Fruit fly (Drosophila melanogaster) S2 (cell line): ENCODE data around the gene Nak.

ENCODE experiments used
- CG8478 ChIP-seq: fragments of >200 bp; optimal IDR thresholded peaks from 2 replicates; lab custom pipeline; 2018
- CTCF ChIP-seq, 2 experiments: fragments of >200 bp; optimal IDR thresholded peaks; 2 replicates each; lab custom pipeline; 2018

The Nak gene

dm6 chr2L:18995660-18996417 lies 27.3 kb upstream of the Nak start, which contains the start of gene CG10650:
Gene CG10650, minus strand, starts transcription at chr2L:18995934.
- TF ChIP-seq CTCF (optimal IDR thresholded peaks at IDR 0.05; lab: Kevin White, UChicago) (no peak), CG8478 (lab: Kevin White, UChicago) (no peak)

dm6 chr2L:18992196-18992595 lies 23.7 kb upstream of the Nak start, which contains the start of gene CG46465:
Gene CG46465, plus strand, starts transcription at chr2L:18992496.
- TF ChIP-seq CTCF (optimal IDR thresholded peaks at IDR 0.05; lab: Kevin White, UChicago) = no peak
- no peak for TF ChIP-seq CG8478 (lab: Kevin White, UChicago)

dm6 chr2L:18990720-18991119 lies 22.2 kb upstream of the Nak start, which contains the start of gene CG15169:
Gene CG15169, plus strand, starts transcription at chr2L:18991020.
- no peak for TF ChIP-seq CTCF (optimal IDR thresholded peaks at IDR 0.05; lab: Kevin White, UChicago)
- no peak for TF ChIP-seq CG8478 (lab: Kevin White, UChicago)

DNA sequence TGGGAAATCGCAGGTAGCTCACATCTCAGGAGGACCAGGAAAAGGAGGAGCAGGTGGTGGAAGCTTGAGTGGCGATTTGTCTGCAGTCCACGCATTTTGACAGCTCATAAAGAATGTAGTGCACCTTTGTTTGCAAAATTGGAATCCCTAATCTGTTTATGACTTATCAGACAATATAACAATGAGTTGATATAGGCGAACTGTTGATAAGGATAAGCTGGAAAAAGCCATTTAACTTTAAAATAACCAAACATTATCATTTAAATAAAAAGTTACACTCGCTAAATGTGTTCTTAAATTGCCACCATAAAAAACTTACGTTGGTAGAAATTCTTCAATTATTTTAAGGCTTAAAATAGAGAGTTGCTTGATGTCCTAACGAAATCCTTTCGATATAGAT lies 21.6 kb upstream of the Nak start, which contains the start of gene CG15170:
Gene CG15170, minus strand, starts transcription at position 101 of the 400 bp plus-strand sequence.
- TF ChIP-seq CG8478 (lab: Kevin White, UChicago) (no peak), CTCF (optimal IDR thresholded peaks at IDR 0.05; lab: Kevin White, UChicago) (no peak)

- TF ChIP-seq CG8478 (lab: Kevin White, UChicago) = no peak
- no peak for TF ChIP-seq CTCF (optimal IDR thresholded peaks at IDR 0.05; lab: Kevin White, UChicago)
Measured at dm6 chr2L:18987078-18987895, 18.7 kb upstream of the Nak start, which contains the start of the genes Swip-1 and EMC5. Gene Swip-1, minus strand, starts transcription at chr2L:18987280. Gene EMC5, plus strand, starts transcription at chr2L:18987707.

dm6 chr2L:18986125-18986498 lies 17.6 kb upstream of the Nak start:
- TF ChIP-seq CTCF (optimal IDR thresholded peaks at IDR 0.05; lab: Kevin White, UChicago) (no peak), CG8478 (lab: Kevin White, UChicago) (no peak)

DNA sequence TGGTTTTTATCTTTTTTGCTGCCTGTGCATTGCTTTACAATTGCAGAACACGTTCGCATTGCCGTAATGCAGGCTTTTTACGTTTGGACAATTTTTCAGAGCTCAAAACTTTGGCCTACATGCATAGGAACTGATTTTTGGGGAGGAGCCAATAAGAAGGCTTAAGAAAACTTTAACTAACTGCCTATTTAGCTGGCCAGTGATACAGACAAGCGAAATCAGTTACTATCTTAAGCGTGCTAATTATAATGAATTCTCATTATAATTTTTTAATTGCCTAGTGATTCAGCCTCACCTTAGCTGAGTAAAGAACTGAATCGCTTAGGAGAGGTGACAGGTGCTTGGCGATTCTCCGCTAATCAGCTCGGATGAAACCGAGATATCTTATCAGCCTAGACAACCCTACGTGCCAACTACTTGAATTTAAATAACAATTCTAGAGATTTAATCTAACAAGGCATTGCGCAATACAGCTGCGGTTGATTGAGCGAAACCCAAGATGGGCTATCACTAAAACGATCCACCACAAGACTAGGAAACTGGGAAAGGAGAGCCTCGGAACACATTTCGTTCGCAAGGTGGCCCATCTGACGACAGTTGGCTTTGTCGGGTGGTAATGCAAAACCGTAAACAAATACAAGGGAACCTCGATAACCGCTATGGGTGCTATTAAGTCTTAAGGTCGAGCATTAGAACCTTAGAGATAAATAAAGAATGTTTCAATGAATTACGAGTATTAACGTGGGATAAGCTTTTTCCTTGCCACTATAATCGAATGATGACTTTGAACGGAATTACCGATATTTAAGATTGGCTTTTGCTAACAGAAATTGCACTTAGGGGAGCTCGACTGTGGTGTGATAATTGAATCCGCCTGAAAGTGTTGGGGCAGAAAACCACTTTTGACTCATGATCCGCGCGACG lies 16.9 kb upstream of the Nak start:
- TF ChIP-seq CTCF (optimal IDR thresholded peaks at IDR 0.05; lab: Kevin White, UChicago) = no peak
- TF ChIP-seq CG8478 (lab: Kevin White, UChicago) = no peak

- TF ChIP-seq CG8478 (lab: Kevin White, UChicago) = no peak
- TF ChIP-seq CTCF (optimal IDR thresholded peaks at IDR 0.05; lab: Kevin White, UChicago) = no peak
Measured at dm6 chr2L:18984158-18984557, 15.6 kb upstream of the Nak start.

DNA sequence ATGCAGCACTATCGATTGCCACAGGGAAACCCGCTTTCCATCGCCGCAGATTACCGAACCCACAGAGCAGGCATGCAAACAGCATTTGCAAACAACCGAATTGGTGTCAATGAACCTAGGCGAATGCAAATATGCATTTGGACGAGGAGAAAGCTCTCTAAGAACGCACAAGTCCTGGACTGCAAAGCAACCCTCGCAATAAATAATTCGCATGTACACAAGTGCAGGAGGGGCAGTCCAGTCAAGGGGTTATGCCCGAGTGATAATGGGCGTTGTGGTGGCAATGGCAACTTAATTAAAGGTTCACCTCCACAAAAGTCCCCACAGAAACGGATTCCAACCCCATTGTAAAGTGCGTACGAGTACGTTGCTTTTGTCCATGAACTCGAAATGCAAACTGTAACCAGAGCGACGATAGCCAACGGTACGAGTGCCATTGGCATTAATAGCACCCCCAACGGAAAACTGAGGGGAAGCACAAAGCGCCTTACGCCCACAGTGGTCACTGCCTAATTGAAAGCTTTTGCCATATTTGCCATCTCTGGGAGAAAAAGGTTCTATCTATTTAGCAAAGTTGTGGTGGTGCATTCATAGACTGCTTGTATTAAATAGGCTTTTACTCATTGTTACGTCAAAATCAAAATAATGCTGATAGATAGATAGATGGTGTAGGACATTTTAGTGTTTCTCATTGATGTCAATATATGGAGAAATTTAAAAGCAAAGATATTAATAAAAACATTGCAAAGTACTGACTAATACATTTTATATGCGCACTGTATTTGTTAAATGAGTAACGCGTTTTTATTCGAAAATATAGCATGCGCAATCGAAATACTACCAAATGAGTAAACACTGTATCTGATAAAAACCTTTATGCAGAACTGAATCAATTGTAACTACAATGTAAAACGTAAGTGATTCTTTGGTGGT lies 14.5 kb upstream of the Nak start:
- TF ChIP-seq CG8478 (lab: Kevin White, UChicago) (no peak), CTCF (optimal IDR thresholded peaks at IDR 0.05; lab: Kevin White, UChicago) (no peak)

DNA sequence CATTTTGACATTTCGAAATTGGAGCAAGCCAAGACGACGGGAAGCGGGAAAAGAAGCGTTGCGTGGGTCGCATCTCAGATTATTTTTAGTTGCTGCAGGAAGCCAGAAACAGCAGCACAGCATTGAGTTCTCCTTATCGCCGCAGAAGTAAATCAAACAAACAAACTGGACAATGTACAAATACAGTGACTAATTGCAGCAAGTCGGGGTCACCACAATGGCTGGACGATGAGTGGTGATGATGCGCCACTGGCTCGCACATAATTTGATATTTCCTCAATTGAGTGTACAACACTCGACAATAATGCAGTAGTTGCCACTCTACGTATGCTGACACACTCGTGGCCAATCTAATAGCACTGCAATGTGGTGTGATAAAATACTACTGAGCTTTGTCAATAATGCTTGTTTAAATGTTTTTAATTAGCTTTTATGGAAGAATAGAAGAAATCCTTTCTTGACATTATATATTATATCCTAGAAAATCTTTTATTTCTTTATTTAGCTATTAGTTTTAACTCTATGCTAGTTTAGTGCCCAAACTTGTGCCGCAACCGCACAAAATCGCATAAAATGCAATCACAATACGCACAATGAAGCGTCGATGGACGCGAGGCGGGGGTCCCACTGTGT lies 13.5 kb upstream of the Nak start:
- TF ChIP-seq CTCF (optimal IDR thresholded peaks at IDR 0.05; lab: Kevin White, UChicago) (no peak), CG8478 (lab: Kevin White, UChicago) (no peak)

dm6 chr2L:18981484-18981883 lies 12.9 kb upstream of the Nak start:
- no peak for TF ChIP-seq CTCF (optimal IDR thresholded peaks at IDR 0.05; lab: Kevin White, UChicago)
- no peak for TF ChIP-seq CG8478 (lab: Kevin White, UChicago)

DNA sequence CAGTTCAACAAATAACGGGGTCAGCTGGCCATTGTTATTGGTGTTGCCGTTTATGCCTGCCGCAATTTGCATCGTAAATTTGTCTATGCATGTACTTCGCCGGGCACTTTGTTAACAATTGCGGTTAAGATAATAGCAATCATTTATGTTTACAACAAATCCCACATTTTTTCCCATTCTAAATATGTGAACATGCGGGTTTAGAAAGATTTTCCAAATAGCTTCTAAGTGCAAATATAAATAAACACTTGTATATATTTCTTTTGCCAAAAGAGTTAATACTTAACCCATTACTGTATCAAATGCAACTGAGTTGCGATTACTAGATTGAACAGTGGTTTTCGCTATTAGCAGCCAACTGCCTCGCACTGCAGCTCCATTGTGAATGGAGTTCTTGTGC lies 12.4 kb upstream of the Nak start:
- no peak for TF ChIP-seq CTCF (optimal IDR thresholded peaks at IDR 0.05; lab: Kevin White, UChicago)

dm6 chr2L:18979407-18979806 lies 10.9 kb upstream of the Nak start:
- TF ChIP-seq CTCF (optimal IDR thresholded peaks at IDR 0.05; lab: Kevin White, UChicago) = no peak
